Worm (Caenorhabditis elegans) whole organism, L4 larva: ENCODE data around the gene eri-12.

Experiments
- hmg-1.1 ChIP-seq: fragments of 200-800 bp; sonication (Bioruptor generic); IDR thresholded peaks from 2 replicates; pipeline ENCODE4 v1.3.6; 2022; ENCODE audit warnings: missing genetic modification reagents, missing genetic modification characterization, missing compliant biosample characterization
- pha-4 ChIP-seq, 2 experiments: fragments of 150-350 bp in 1 of 2; fragments of 200-800 bp in 1 of 2; sonication (Bioruptor generic) in 1 of 2; IDR thresholded peaks in 1 of 2; optimal IDR thresholded peaks in 1 of 2; 2 replicates each; pipeline versions ENCODE4 v1.3.6 to Lab custom; 2014 to 2022; ENCODE audit warnings: missing genetic modification characterization in 2 of 2, missing genetic modification reagents in 2 of 2, missing biosample characterization in 1 of 2, missing compliant biosample characterization in 1 of 2

ce11 chrIV:12207873-12208272 is 51.2 kb downstream of the eri-12 start:
- TF ChIP-seq hmg-1.1 (GFP tag; lab: Robert Waterston, UW) = no peak
- no peak for TF ChIP-seq pha-4 (GFP tag; IDR thresholded peaks at IDR 0.05; lab: Robert Waterston, UW)
- no peak for TF ChIP-seq pha-4 (tag; optimal IDR thresholded peaks at IDR 0.05; lab: Kevin White, UChicago)
